Worm (Caenorhabditis elegans): ENCODE measurements around the gene B0218.7.

DNA sequence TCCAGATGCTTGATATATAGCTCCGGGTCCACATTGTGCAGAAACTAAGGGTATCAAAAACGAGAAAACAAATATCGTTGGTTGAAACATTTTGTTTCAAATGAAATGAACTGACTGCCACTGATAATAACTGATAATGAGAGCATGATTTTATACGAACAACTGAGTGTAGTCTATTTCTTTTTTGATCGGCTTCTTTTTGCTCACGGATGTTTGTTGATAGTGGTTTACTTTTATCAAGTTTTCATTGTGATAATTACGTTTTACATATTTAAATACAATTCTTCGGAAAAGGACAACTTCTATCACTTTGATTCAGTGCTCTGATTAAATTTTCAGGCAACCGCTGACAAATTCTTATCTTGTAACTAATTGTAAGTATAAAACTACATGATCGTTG lies 2.2 kb downstream of the B0218.7 start, which contains the start of gene clec-51:
- TF ChIP-seq tbp1 (GFP tag; optimal IDR thresholded peaks at IDR 0.05) (no peak), nhr-90 (tag; optimal IDR thresholded peaks at IDR 0.05) (no peak)

All from whole organism, young adult.